Worm (Caenorhabditis elegans) whole organism, early embryonic: ENCODE data around the gene Y62H9A.11.

Experiments used
- B0310.2 ChIP-seq: sonication (generic microtip); optimal IDR thresholded peaks from 2 replicates; lab custom pipeline; 2016; ENCODE audit warnings: mild to moderate bottlenecking, missing genetic modification characterization, missing compliant biosample characterization
- F13C5.2 ChIP-seq: sonication (generic microtip); optimal IDR thresholded peaks from 2 replicates; lab custom pipeline; 2017; ENCODE audit warnings: mild to moderate bottlenecking, missing genetic modification characterization, inconsistent platforms, missing compliant biosample characterization
- aly-1 ChIP-seq: sonication (generic microtip); optimal IDR thresholded peaks from 2 replicates; lab custom pipeline; 2016; ENCODE audit warnings: missing genetic modification characterization, missing compliant biosample characterization
- ama-1 ChIP-seq: fragments of 150-350 bp; optimal IDR thresholded peaks from 2 replicates; lab custom pipeline; 2014
- ceh-13 ChIP-seq: fragments of 200-800 bp; sonication (Bioruptor generic); optimal IDR thresholded peaks from 2 replicates; lab custom pipeline; 2018; ENCODE audit warnings: mild to moderate bottlenecking, missing genetic modification characterization, missing compliant biosample characterization
- ceh-36 ChIP-seq: sonication (generic microtip); optimal IDR thresholded peaks from 2 replicates; lab custom pipeline; 2016; ENCODE audit warnings: missing genetic modification characterization, inconsistent platforms, missing compliant biosample characterization
- ets-7 ChIP-seq: sonication (generic microtip); optimal IDR thresholded peaks from 2 replicates; lab custom pipeline; 2016; ENCODE audit warnings: missing genotype, missing genetic modification characterization, missing compliant biosample characterization
- flt-1 ChIP-seq: fragments of 200-800 bp; sonication (Bioruptor generic); IDR thresholded peaks from 2 replicates; pipeline ENCODE4 v1.3.6; 2022; ENCODE audit warnings: missing genetic modification characterization, missing compliant biosample characterization
- hmbx-1 ChIP-seq: sonication (generic microtip); optimal IDR thresholded peaks from 2 replicates; lab custom pipeline; 2016; ENCODE audit warnings: mild to moderate bottlenecking, missing genetic modification characterization, missing compliant biosample characterization
- hmg-4 ChIP-seq: fragments of 200-800 bp; sonication (Bioruptor generic); optimal IDR thresholded peaks from 2 replicates; lab custom pipeline; 2018; ENCODE audit warnings: mild to moderate bottlenecking, missing genetic modification characterization, missing compliant biosample characterization
- hnd-1 ChIP-seq: sonication (generic microtip); optimal IDR thresholded peaks from 2 replicates; lab custom pipeline; 2016; ENCODE audit warnings: missing genetic modification characterization, missing compliant biosample characterization
- pes-1 ChIP-seq: fragments of 200-800 bp; sonication (Bioruptor generic); IDR thresholded peaks from 2 replicates; pipeline ENCODE4 v1.3.6; 2022; ENCODE audit warnings: missing genetic modification reagents, missing genetic modification characterization, missing compliant biosample characterization
- scrt-1 ChIP-seq: fragments of 200-800 bp; sonication (Bioruptor generic); IDR thresholded peaks from 2 replicates; pipeline ENCODE4 v1.3.6; 2022; ENCODE audit warnings: missing genetic modification characterization, missing compliant biosample characterization
- sea-1 ChIP-seq: fragments of 200-800 bp; sonication (Bioruptor generic); conservative IDR thresholded peaks from 2 replicates; pipeline ENCODE4 v1.3.6; 2022; ENCODE audit warnings: missing genetic modification characterization, missing compliant biosample characterization
- tbx-11 ChIP-seq: fragments of 200-800 bp; sonication (Bioruptor generic); IDR thresholded peaks from 2 replicates; pipeline ENCODE4 v1.3.6; 2022; ENCODE audit warnings: missing genetic modification characterization, missing compliant biosample characterization
- tbx-37 ChIP-seq: fragments of 200-800 bp; sonication (Bioruptor generic); conservative IDR thresholded peaks from 2 replicates; pipeline ENCODE4 v1.3.6; 2022; ENCODE audit warnings: missing genetic modification reagents, missing genetic modification characterization, missing compliant biosample characterization
- tra-4 ChIP-seq: sonication (generic microtip); optimal IDR thresholded peaks from 2 replicates; lab custom pipeline; 2017; ENCODE audit warnings: missing genetic modification characterization, missing compliant biosample characterization

The Y62H9A.11 gene

DNA sequence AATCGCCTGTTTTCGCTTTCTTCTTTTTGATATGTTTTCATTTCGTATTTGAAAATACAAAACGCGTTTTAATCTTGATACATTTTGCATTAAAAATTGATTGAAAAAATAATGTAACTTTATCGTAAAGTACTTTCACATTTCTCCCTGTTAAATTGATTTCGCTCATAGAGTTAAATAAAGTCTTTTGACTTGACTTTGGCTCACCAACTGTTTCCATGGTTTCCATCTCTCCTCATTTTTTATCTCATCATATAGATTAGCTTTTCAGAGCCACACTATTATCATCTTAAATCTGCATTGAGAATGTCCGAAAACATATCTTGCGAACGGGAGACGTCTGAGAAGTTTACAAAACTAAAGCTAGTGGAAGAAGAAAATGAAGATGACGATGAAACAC, 43.9 kb downstream of the Y62H9A.11 start, which contains the start of gene F54F7.10:
F54F7.10 (plus strand) TSS at position 301 of the 400 bp plus-strand sequence.
- TF ChIP-seq pes-1 (GFP tag; lab: Robert Waterston, UW), result no peak
- TF ChIP-seq F13C5.2 (tag; lab: Kevin White, UChicago), result no peak
- no peak for TF ChIP-seq tbx-37 (GFP tag; lab: Robert Waterston, UW)
- TF ChIP-seq aly-1 (tag; lab: Kevin White, UChicago), result no peak
- no peak for TF ChIP-seq hmg-4 (GFP tag; lab: Kevin White, UChicago)
- TF ChIP-seq tbx-11 (GFP tag; lab: Robert Waterston, UW), result no peak
- TF ChIP-seq scrt-1, result no peak
- TF ChIP-seq hnd-1 (tag; lab: Kevin White, UChicago), result no peak
- no peak for TF ChIP-seq ama-1 (lab: Kevin White, UChicago)
- no peak for TF ChIP-seq sea-1
- TF ChIP-seq B0310.2 (tag; lab: Kevin White, UChicago), result no peak
- no peak for TF ChIP-seq ceh-13 (GFP tag; lab: Kevin White, UChicago)
- TF ChIP-seq hmbx-1, result no peak

- no peak for TF ChIP-seq F13C5.2 (tag; lab: Kevin White, UChicago)
- no peak for TF ChIP-seq ama-1 (lab: Kevin White, UChicago)
- no peak for TF ChIP-seq tra-4 (tag; lab: Kevin White, UChicago)
- no peak for TF ChIP-seq ets-7 (tag; lab: Kevin White, UChicago)
- no peak for TF ChIP-seq flt-1 (GFP tag; lab: Robert Waterston, UW)
- TF ChIP-seq sea-1, result no peak
- no peak for TF ChIP-seq scrt-1
- no peak for TF ChIP-seq pes-1 (GFP tag; lab: Robert Waterston, UW)
- no peak for TF ChIP-seq hnd-1 (tag; lab: Kevin White, UChicago)
Observed at ce11 chrX:11857178-11857577, 50.0 kb downstream of the Y62H9A.11 start, which contains the start of gene mes-1. TSS of gene mes-1 (plus strand) at chrX:11857478.

DNA sequence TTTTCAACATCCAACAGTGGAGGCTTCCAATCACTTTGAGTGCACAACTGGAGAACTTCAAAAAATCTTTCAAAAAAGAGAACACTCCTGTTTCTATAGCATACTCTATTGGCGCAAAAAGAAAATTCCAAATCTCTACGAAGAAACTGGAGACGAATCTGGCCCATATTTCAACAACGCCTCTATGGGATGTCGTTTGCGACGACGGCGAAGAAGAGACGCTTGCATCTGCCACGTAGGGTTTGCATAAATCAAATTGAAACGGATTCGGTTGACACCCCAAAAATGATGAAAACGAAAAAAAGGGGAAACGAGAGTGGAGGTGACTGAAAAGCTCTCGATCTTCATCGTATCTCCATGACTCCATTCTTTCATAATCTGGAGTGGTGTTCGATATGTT, 50.9 kb downstream of the Y62H9A.11 start:
- TF ChIP-seq tbx-11 (GFP tag; lab: Robert Waterston, UW), result no peak
- no peak for TF ChIP-seq flt-1 (GFP tag; lab: Robert Waterston, UW)
- no peak for TF ChIP-seq tra-4 (tag; lab: Kevin White, UChicago)
- TF ChIP-seq ceh-36 (tag; lab: Kevin White, UChicago), result no peak

ce11 chrX:11854903-11855302, 52.3 kb downstream of the Y62H9A.11 start, which contains the start of gene F54F7.8:
TSS of gene F54F7.8 (minus strand) at chrX:11855003.
- TF ChIP-seq tbx-37 (GFP tag; lab: Robert Waterston, UW) (no peak), flt-1 (GFP tag; lab: Robert Waterston, UW) (no peak), scrt-1 (no peak), tbx-11 (GFP tag; lab: Robert Waterston, UW) (no peak), pes-1 (GFP tag; lab: Robert Waterston, UW) (no peak), ama-1 (lab: Kevin White, UChicago) (no peak), aly-1 (tag; lab: Kevin White, UChicago) (no peak), hnd-1 (tag; lab: Kevin White, UChicago) (no peak), ceh-13 (GFP tag; lab: Kevin White, UChicago) (no peak), tra-4 (tag; lab: Kevin White, UChicago) (no peak), ets-7 (tag; lab: Kevin White, UChicago) (no peak), hmg-4 (GFP tag; lab: Kevin White, UChicago) (no peak), sea-1 (no peak), ceh-36 (tag; lab: Kevin White, UChicago) (no peak), F13C5.2 (tag; lab: Kevin White, UChicago) (no peak)
